Worm (Caenorhabditis elegans) whole organism, L4 larva: ENCODE results near the gene cfap-20.
A peak's percentile ranks its signal among the peaks of the same experiment; 100 is the strongest.

Experiments used
- R02D3.7 ChIP-seq: fragments of 150-350 bp; sonication (generic microtip); optimal IDR thresholded peaks from 3 replicates; lab custom pipeline; 2014; ENCODE audit warnings: missing biosample characterization, missing genetic modification characterization
- ZK546.5 ChIP-seq, 2 experiments: sonication (generic microtip); optimal IDR thresholded peaks; 2 replicates each; lab custom pipeline; 2017; ENCODE audit warnings: missing biosample characterization in 2 of 2, missing genetic modification characterization in 2 of 2
- aly-2 ChIP-seq: sonication (generic microtip); optimal IDR thresholded peaks from 2 replicates; lab custom pipeline; 2018; ENCODE audit warnings: missing biosample characterization, missing genetic modification characterization
- ama-1 ChIP-seq: fragments of 150-350 bp; optimal IDR thresholded peaks from 2 replicates; lab custom pipeline; 2014; ENCODE audit warnings: inconsistent platforms, mixed read lengths
- egl-27 ChIP-seq: sonication (generic microtip); optimal IDR thresholded peaks from 3 replicates; lab custom pipeline; 2017; ENCODE audit warnings: missing biosample characterization, missing genetic modification reagents, missing genetic modification characterization
- fkh-10 ChIP-seq: fragments of 150-350 bp; optimal IDR thresholded peaks from 2 replicates; lab custom pipeline; 2014; ENCODE audit warnings: missing biosample characterization, missing genetic modification reagents, missing genetic modification characterization
- lim-7 ChIP-seq: fragments of 200-800 bp; sonication (Bioruptor generic); IDR thresholded peaks from 2 replicates; pipeline ENCODE4 v1.3.6; 2022; ENCODE audit warnings: missing genetic modification characterization, missing compliant biosample characterization
- nhr-28 ChIP-seq: fragments of 150-350 bp; optimal IDR thresholded peaks from 2 replicates; lab custom pipeline; 2014; ENCODE audit warnings: missing biosample characterization, missing genetic modification characterization
- pqm-1 ChIP-seq: sonication (generic microtip); optimal IDR thresholded peaks from 2 replicates; lab custom pipeline; 2017; ENCODE audit warnings: missing biosample characterization, missing genetic modification characterization
- snpc-4 ChIP-seq: fragments of 150-350 bp; optimal IDR thresholded peaks from 2 replicates; lab custom pipeline; 2014; ENCODE audit warnings: missing biosample characterization, missing genetic modification characterization
- zag-1 ChIP-seq: fragments of 150-350 bp; optimal IDR thresholded peaks from 2 replicates; lab custom pipeline; 2014; ENCODE audit warnings: missing biosample characterization, missing genetic modification characterization

DNA sequence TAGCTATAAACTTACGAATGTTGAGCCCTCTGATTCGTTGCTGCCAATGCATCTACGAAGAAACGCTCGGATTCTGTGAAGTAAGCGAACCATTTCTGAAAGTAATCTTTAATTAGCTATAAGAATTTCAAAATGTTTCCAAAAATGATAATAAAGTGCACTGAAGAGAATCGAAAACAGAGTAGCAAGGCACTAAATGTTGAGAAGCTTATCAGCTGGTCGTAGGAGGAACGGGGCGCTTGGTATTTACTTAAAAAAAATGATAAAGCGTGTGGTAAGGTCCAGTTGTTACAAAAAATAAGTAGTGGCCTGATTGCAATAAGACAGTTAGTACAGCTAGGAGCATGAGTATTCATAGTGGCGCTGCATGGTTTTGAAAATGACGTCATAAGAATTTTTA, 9.0 kb upstream of the cfap-20 start, which contains the start of gene C54C6.7:
- TF ChIP-seq pqm-1 (tag; lab: Kevin White, UChicago) (peak; percentile 60), nhr-28 (tag; lab: Kevin White, UChicago) (peak; percentile 21), snpc-4 (tag; lab: Kevin White, UChicago) (no peak), ama-1 (lab: Kevin White, UChicago) (no peak), lim-7 (no peak), fkh-10 (GFP tag; lab: Kevin White, UChicago) (no peak), aly-2 (no peak), zag-1 (tag; lab: Kevin White, UChicago) (no peak), egl-27 (tag; lab: Kevin White, UChicago) (no peak), ZK546.5 (tag; optimal IDR thresholded peaks at IDR 0.05; lab: Kevin White, UChicago) (no peak), R02D3.7 (tag; lab: Kevin White, UChicago) (no peak)
